Fruit fly (Drosophila melanogaster) whole organism, embryonic: ENCODE data around the gene CG12589.

Experiments used
- Aef1 ChIP-seq: fragments of 200-800 bp; sonication (Bioruptor generic); IDR thresholded peaks from 3 replicates; pipeline ENCODE4 v1.3.6; 2022; ENCODE audit warnings: missing biosample characterization, missing genetic modification characterization
- BEAF-32 ChIP-seq: fragments of 200-800 bp; sonication (Bioruptor generic); optimal IDR thresholded peaks from 3 replicates; lab custom pipeline; 2017; ENCODE audit warnings: missing biosample characterization, missing genetic modification characterization, mild to moderate bottlenecking, moderate library complexity, missing genetic modification reagents
- CG10543 ChIP-seq: fragments of 200-800 bp; sonication (Bioruptor generic); optimal IDR thresholded peaks from 3 replicates; lab custom pipeline; 2017; ENCODE audit warnings: missing biosample characterization, mild to moderate bottlenecking, missing genetic modification characterization, moderate library complexity
- CG12299 ChIP-seq: fragments of 200-800 bp; sonication (Bioruptor generic); optimal IDR thresholded peaks from 2 replicates; lab custom pipeline; 2018; ENCODE audit warnings: missing biosample characterization, mild to moderate bottlenecking, missing genetic modification characterization
- CG13287 ChIP-seq: fragments of 200-800 bp; sonication (Bioruptor generic); IDR thresholded peaks from 2 replicates; pipeline ENCODE4 v1.3.6; 2022; ENCODE audit warnings: missing biosample characterization, missing genetic modification characterization; ENCODE audit not compliant: partially characterized antibody
- CG13296 ChIP-seq: fragments of 200-800 bp; sonication (Bioruptor generic); optimal IDR thresholded peaks from 3 replicates; lab custom pipeline; 2018; ENCODE audit warnings: missing biosample characterization, mild to moderate bottlenecking, missing genetic modification characterization
- CG14014 ChIP-seq: fragments of 200-800 bp; sonication (Bioruptor generic); IDR thresholded peaks from 2 replicates; pipeline ENCODE4 v1.3.6; 2022; ENCODE audit warnings: missing biosample characterization, missing genetic modification characterization
- CG15011 ChIP-seq: fragments of 200-800 bp; sonication (Bioruptor generic); optimal IDR thresholded peaks from 3 replicates; lab custom pipeline; 2018; ENCODE audit warnings: missing biosample characterization, mild to moderate bottlenecking, missing genetic modification characterization
- CG18262 ChIP-seq: fragments of 200-800 bp; optimal IDR thresholded peaks from 3 replicates; lab custom pipeline; 2019; ENCODE audit warnings: missing biosample characterization, mild to moderate bottlenecking, missing genetic modification characterization, moderate library complexity
- CG18599 ChIP-seq: fragments of 200-800 bp; sonication (Bioruptor generic); optimal IDR thresholded peaks from 3 replicates; lab custom pipeline; 2017; ENCODE audit warnings: missing biosample characterization, missing genetic modification characterization, mild to moderate bottlenecking, moderate library complexity, missing genetic modification reagents
- CG18619 ChIP-seq: fragments of 200-800 bp; sonication (Bioruptor generic); optimal IDR thresholded peaks from 3 replicates; lab custom pipeline; 2017; ENCODE audit warnings: missing biosample characterization, mild to moderate bottlenecking, missing genetic modification characterization
- CG2199 ChIP-seq: fragments of 200-800 bp; sonication (Bioruptor generic); IDR thresholded peaks from 3 replicates; pipeline ENCODE4 v1.3.6; 2022; ENCODE audit warnings: missing biosample characterization, missing genetic modification characterization
- CG2712 ChIP-seq: fragments of 200-800 bp; optimal IDR thresholded peaks from 3 replicates; lab custom pipeline; 2019; ENCODE audit warnings: missing biosample characterization, mild to moderate bottlenecking, missing genetic modification characterization, moderate library complexity
- CG2875 ChIP-seq: fragments of 200-800 bp; sonication (Bioruptor generic); optimal IDR thresholded peaks from 2 replicates; lab custom pipeline; 2017; ENCODE audit warnings: missing biosample characterization, mild to moderate bottlenecking, missing genetic modification characterization, missing genetic modification reagents
- CG3065 ChIP-seq: fragments of 200-800 bp; sonication (Bioruptor generic); optimal IDR thresholded peaks from 2 replicates; lab custom pipeline; 2016; ENCODE audit warnings: missing biosample characterization, missing genetic modification characterization
- CG32772 ChIP-seq: fragments of 200-800 bp; sonication (Bioruptor generic); IDR thresholded peaks from 2 replicates; pipeline ENCODE4 v1.3.6; 2022; ENCODE audit warnings: missing biosample characterization, missing genetic modification characterization
- CG3726 ChIP-seq: fragments of 200-800 bp; sonication (Bioruptor generic); IDR thresholded peaks from 3 replicates; pipeline ENCODE4, ENCODE4 v1.3.6; 2022; ENCODE audit warnings: missing biosample characterization, missing genetic modification characterization
- CG43689 ChIP-seq: fragments of 200-800 bp; sonication (Bioruptor generic); IDR thresholded peaks from 2 replicates; pipeline ENCODE4 v1.3.6; 2022; ENCODE audit warnings: missing biosample characterization, missing genetic modification characterization
- CG4617 ChIP-seq: fragments of 200-800 bp; sonication (Bioruptor generic); optimal IDR thresholded peaks from 3 replicates; lab custom pipeline; 2016; ENCODE audit warnings: missing biosample characterization, missing genetic modification characterization, borderline replicate concordance
- CG5180 ChIP-seq: fragments of 200-800 bp; sonication (Bioruptor generic); optimal IDR thresholded peaks from 3 replicates; lab custom pipeline; 2017; ENCODE audit warnings: missing biosample characterization, missing genetic modification characterization, mild to moderate bottlenecking, moderate library complexity, missing genetic modification reagents
- CG6654 ChIP-seq: fragments of 200-800 bp; sonication (Bioruptor generic); optimal IDR thresholded peaks from 2 replicates; lab custom pipeline; 2017; ENCODE audit warnings: missing biosample characterization, mild to moderate bottlenecking, missing genetic modification characterization
- CG9437 ChIP-seq: fragments of 200-800 bp; sonication (Bioruptor generic); optimal IDR thresholded peaks from 2 replicates; lab custom pipeline; 2018; ENCODE audit warnings: missing biosample characterization, mild to moderate bottlenecking, missing genetic modification characterization
- CG9797 ChIP-seq: fragments of 200-800 bp; sonication (Bioruptor generic); optimal IDR thresholded peaks from 3 replicates; lab custom pipeline; 2018; ENCODE audit warnings: missing biosample characterization, mild to moderate bottlenecking, missing genetic modification characterization
- CrebB ChIP-seq: fragments of 200-800 bp; sonication (Bioruptor generic); optimal IDR thresholded peaks from 3 replicates; lab custom pipeline; 2018; ENCODE audit warnings: missing biosample characterization, mild to moderate bottlenecking, missing genetic modification characterization
- Dip3 ChIP-seq: fragments of 200-800 bp; sonication (Bioruptor generic); optimal IDR thresholded peaks from 3 replicates; lab custom pipeline; 2016; ENCODE audit warnings: missing biosample characterization, missing genetic modification characterization
- HmgD ChIP-seq: fragments of 200-800 bp; sonication (Bioruptor generic); optimal IDR thresholded peaks from 3 replicates; lab custom pipeline; 2016; ENCODE audit warnings: missing biosample characterization, missing genetic modification characterization
- Hmx ChIP-seq: fragments of 200-800 bp; sonication (Bioruptor generic); optimal IDR thresholded peaks from 2 replicates; lab custom pipeline; 2016; ENCODE audit warnings: missing biosample characterization, missing genetic modification characterization
- Lhr ChIP-seq: fragments of 200-800 bp; sonication (Bioruptor generic); optimal IDR thresholded peaks from 3 replicates; lab custom pipeline; 2017; ENCODE audit warnings: mild to moderate bottlenecking, missing biosample characterization, missing genetic modification reagents, missing genetic modification characterization
- Nf-YC ChIP-seq: fragments of 200-800 bp; optimal IDR thresholded peaks from 3 replicates; lab custom pipeline; 2019; ENCODE audit warnings: missing biosample characterization, mild to moderate bottlenecking, missing genetic modification characterization, moderate library complexity
- Sox102F ChIP-seq: fragments of 200-800 bp; sonication (Bioruptor generic); optimal IDR thresholded peaks from 2 replicates; lab custom pipeline; 2018; ENCODE audit warnings: missing biosample characterization, mild to moderate bottlenecking, missing genetic modification characterization, moderate library complexity
- bbx ChIP-seq: fragments of 200-800 bp; sonication (Bioruptor generic); IDR thresholded peaks from 2 replicates; pipeline ENCODE4 v1.3.6; 2022; ENCODE audit warnings: missing biosample characterization, missing genetic modification characterization; ENCODE audit not compliant: partially characterized antibody
- chn ChIP-seq: fragments of 200-800 bp; sonication (Bioruptor generic); optimal IDR thresholded peaks from 2 replicates; lab custom pipeline; 2016; ENCODE audit warnings: missing biosample characterization, missing genetic modification characterization
- danr ChIP-seq: fragments of 200-800 bp; sonication (Bioruptor generic); IDR thresholded peaks from 2 replicates; pipeline ENCODE4 v1.3.6; 2022; ENCODE audit warnings: missing biosample characterization, missing genetic modification characterization
- dmrt11E ChIP-seq: fragments of 200-800 bp; sonication (Bioruptor generic); optimal IDR thresholded peaks from 3 replicates; lab custom pipeline; 2018; ENCODE audit warnings: missing biosample characterization, mild to moderate bottlenecking, missing genetic modification characterization, moderate library complexity
- dmrt99B ChIP-seq: fragments of 200-800 bp; sonication (Bioruptor generic); optimal IDR thresholded peaks from 2 replicates; lab custom pipeline; 2018; ENCODE audit warnings: missing biosample characterization, mild to moderate bottlenecking, missing genetic modification characterization, moderate library complexity
- en ChIP-seq: fragments of 200-800 bp; sonication (Bioruptor generic); optimal IDR thresholded peaks from 2 replicates; lab custom pipeline; 2016; ENCODE audit warnings: missing biosample characterization, missing genetic modification characterization
- fd102C ChIP-seq: fragments of 200-800 bp; sonication (Bioruptor generic); optimal IDR thresholded peaks from 2 replicates; lab custom pipeline; 2018; ENCODE audit warnings: missing biosample characterization, mild to moderate bottlenecking, missing genetic modification characterization, moderate library complexity
- fd64A ChIP-seq: fragments of 200-800 bp; sonication (Bioruptor generic); optimal IDR thresholded peaks from 3 replicates; lab custom pipeline; 2018; ENCODE audit warnings: missing biosample characterization, mild to moderate bottlenecking, missing genetic modification characterization
- gcm2 ChIP-seq: fragments of 200-800 bp; sonication (Bioruptor generic); optimal IDR thresholded peaks from 2 replicates; lab custom pipeline; 2016; ENCODE audit warnings: missing biosample characterization, missing genetic modification characterization
- grau ChIP-seq: fragments of 200-800 bp; optimal IDR thresholded peaks from 3 replicates; lab custom pipeline; 2019; ENCODE audit warnings: missing biosample characterization, mild to moderate bottlenecking, missing genetic modification characterization, moderate library complexity
- gt ChIP-seq: fragments of 200-800 bp; sonication (Bioruptor generic); IDR thresholded peaks from 2 replicates; pipeline ENCODE4 v1.3.6; 2022; ENCODE audit warnings: missing biosample characterization, missing genetic modification characterization
- lov ChIP-seq, 2 experiments: fragments of 200-800 bp in 1 of 2; fragments of >200 bp in 1 of 2; sonication (Bioruptor generic) in 1 of 2; IDR thresholded peaks in 1 of 2; optimal IDR thresholded peaks in 1 of 2; 2 replicates in 1 of 2; 3 replicates in 1 of 2; pipeline versions ENCODE4 v1.3.6 to Lab custom; 2017 to 2022; ENCODE audit warnings: missing biosample characterization in 1 of 2, missing genetic modification characterization in 1 of 2
- mld ChIP-seq: fragments of 200-800 bp; sonication (Bioruptor generic); IDR thresholded peaks from 3 replicates; pipeline ENCODE4 v1.3.6; 2022; ENCODE audit warnings: missing biosample characterization, missing genetic modification characterization; ENCODE audit not compliant: partially characterized antibody
- rib ChIP-seq: fragments of 200-800 bp; sonication (Bioruptor generic); IDR thresholded peaks from 2 replicates; pipeline ENCODE4 v1.3.6; 2022; ENCODE audit warnings: missing biosample characterization, missing genetic modification characterization
- slbo ChIP-seq: fragments of 200-800 bp; sonication (Bioruptor generic); IDR thresholded peaks from 2 replicates; pipeline ENCODE4 v1.3.6; 2022; ENCODE audit warnings: missing biosample characterization, missing genetic modification characterization
- sna ChIP-seq: fragments of 200-800 bp; sonication (Bioruptor generic); IDR thresholded peaks from 2 replicates; pipeline ENCODE4 v1.3.6; 2022; ENCODE audit warnings: missing biosample characterization, missing genetic modification characterization; ENCODE audit not compliant: partially characterized antibody
- sug ChIP-seq: fragments of 200-800 bp; optimal IDR thresholded peaks from 2 replicates; lab custom pipeline; 2019; ENCODE audit warnings: missing biosample characterization, mild to moderate bottlenecking, missing genetic modification characterization, moderate library complexity
- trem ChIP-seq: fragments of 200-800 bp; optimal IDR thresholded peaks from 3 replicates; lab custom pipeline; 2019; ENCODE audit warnings: missing biosample characterization, mild to moderate bottlenecking, missing genetic modification characterization, moderate library complexity
- unc-4 ChIP-seq: fragments of 200-800 bp; sonication (Bioruptor generic); IDR thresholded peaks from 2 replicates; pipeline ENCODE4 v1.3.6; 2022; ENCODE audit warnings: missing biosample characterization, missing genetic modification characterization; ENCODE audit not compliant: partially characterized antibody
- vfl ChIP-seq: fragments of 200-800 bp; sonication (Bioruptor generic); optimal IDR thresholded peaks from 2 replicates; lab custom pipeline; 2016; ENCODE audit warnings: missing biosample characterization, missing genetic modification characterization

CG12589 gene

dm6 chr3R:5087833-5088262 lies 50.9 kb downstream of the CG12589 start (continued):
- no peak for TF ChIP-seq CG3726 (GFP tag; lab: Robert Waterston, UW)
- no peak for TF ChIP-seq Hmx (GFP tag; lab: Kevin White, UChicago)
- TF ChIP-seq CG12299 (tag; lab: Kevin White, UChicago), result peak; percentile 21
- no peak for TF ChIP-seq CG9437 (GFP tag; lab: Kevin White, UChicago)
- no peak for TF ChIP-seq unc-4 (GFP tag; lab: Robert Waterston, UW)
- TF ChIP-seq rib (GFP tag; lab: Robert Waterston, UW), result no peak
- peak; percentile 57 for TF ChIP-seq CG5180 (GFP tag; lab: Kevin White, UChicago)
- no peak for TF ChIP-seq Nf-YC
- TF ChIP-seq lov (optimal IDR thresholded peaks at IDR 0.05; lab: Kevin White, UChicago), result no peak
- no peak for TF ChIP-seq lov (GFP tag; IDR thresholded peaks at IDR 0.05; lab: Robert Waterston, UW)
- no peak for TF ChIP-seq CG15011 (GFP tag; lab: Kevin White, UChicago)
- no peak for TF ChIP-seq bbx (GFP tag; lab: Robert Waterston, UW)
- no peak for TF ChIP-seq HmgD (GFP tag; lab: Kevin White, UChicago)
- no peak for TF ChIP-seq CG2199
- TF ChIP-seq mld (GFP tag; lab: Robert Waterston, UW), result no peak
- peak; percentile 48 for TF ChIP-seq dmrt11E (tag; lab: Kevin White, UChicago)
- TF ChIP-seq CrebB (tag; lab: Kevin White, UChicago), result peak; percentile 53
- TF ChIP-seq Dip3 (GFP tag; lab: Kevin White, UChicago), result no peak
- no peak for TF ChIP-seq Sox102F (GFP tag; lab: Kevin White, UChicago)
- peak; percentile 52 for TF ChIP-seq sug (tag; lab: Kevin White, UChicago)
- no peak for TF ChIP-seq en
- no peak for TF ChIP-seq CG14014 (GFP tag; lab: Robert Waterston, UW)
- TF ChIP-seq Aef1 (GFP tag; lab: Robert Waterston, UW), result no peak
- no peak for TF ChIP-seq BEAF-32 (GFP tag; lab: Kevin White, UChicago)
- TF ChIP-seq CG4617 (GFP tag; lab: Kevin White, UChicago), result no peak
- peak; percentile 65 for TF ChIP-seq CG2875 (GFP tag; lab: Kevin White, UChicago)
- TF ChIP-seq CG18262 (tag; lab: Kevin White, UChicago), result no peak
- TF ChIP-seq CG13296 (GFP tag; lab: Kevin White, UChicago), result peak; percentile 76
- TF ChIP-seq danr (GFP tag; lab: Robert Waterston, UW), result no peak
- no peak for TF ChIP-seq CG43689 (GFP tag; lab: Robert Waterston, UW)
- no peak for TF ChIP-seq gcm2 (GFP tag; lab: Kevin White, UChicago)
- no peak for TF ChIP-seq CG3065 (GFP tag; lab: Kevin White, UChicago)
- no peak for TF ChIP-seq CG32772 (GFP tag; lab: Robert Waterston, UW)
- TF ChIP-seq CG6654 (GFP tag; lab: Kevin White, UChicago), result no peak
- TF ChIP-seq grau (tag; lab: Kevin White, UChicago), result no peak
- TF ChIP-seq CG2712, result peak; percentile 33
- no peak for TF ChIP-seq sna (GFP tag; lab: Robert Waterston, UW)
- TF ChIP-seq trem (tag; lab: Kevin White, UChicago), result no peak
- no peak for TF ChIP-seq CG9797 (GFP tag; lab: Kevin White, UChicago)
- no peak for TF ChIP-seq fd102C
- peak; percentile 57 for TF ChIP-seq CG18599
- peak; percentile 72 for TF ChIP-seq fd64A
- no peak for TF ChIP-seq CG13287 (GFP tag; lab: Robert Waterston, UW)
- peak; percentile 12 for TF ChIP-seq Lhr (GFP tag; lab: Kevin White, UChicago)
- peak; percentile 49 for TF ChIP-seq chn (GFP tag; lab: Kevin White, UChicago)
- peak; percentile 18 for TF ChIP-seq dmrt99B (tag; lab: Kevin White, UChicago)
- no peak for TF ChIP-seq vfl
- TF ChIP-seq CG10543 (GFP tag; lab: Kevin White, UChicago), result no peak
- no peak for TF ChIP-seq slbo
- TF ChIP-seq CG18619 (GFP tag; lab: Kevin White, UChicago), result peak; percentile 20
- no peak for TF ChIP-seq gt (GFP tag; lab: Robert Waterston, UW)
